Worm (Caenorhabditis elegans) whole organism, late embryonic: ENCODE data around the gene F13C5.1.
A peak's percentile ranks its signal among the peaks of the same experiment; 100 is the strongest.

Source experiments
- F13H6.1 ChIP-seq: sonication (generic microtip); optimal IDR thresholded peaks from 2 replicates; lab custom pipeline; 2016; ENCODE audit warnings: missing genetic modification characterization, missing compliant biosample characterization
- K02D7.2 ChIP-seq: sonication (generic microtip); optimal IDR thresholded peaks from 2 replicates; lab custom pipeline; 2017; ENCODE audit warnings: mild to moderate bottlenecking, missing genetic modification characterization, missing compliant biosample characterization
- K09A11.1 ChIP-seq: sonication (generic microtip); optimal IDR thresholded peaks from 2 replicates; lab custom pipeline; 2017; ENCODE audit warnings: antibody characterized with exemption, mild to moderate bottlenecking, missing genetic modification characterization, missing compliant biosample characterization; ENCODE audit not compliant: insufficient read depth
- T23F11.4 ChIP-seq: fragments of 200-800 bp; sonication (Bioruptor generic); optimal IDR thresholded peaks from 2 replicates; lab custom pipeline; 2018; ENCODE audit warnings: mild to moderate bottlenecking, missing genetic modification characterization, missing compliant biosample characterization
- ceh-14 ChIP-seq: sonication (generic microtip); optimal IDR thresholded peaks from 2 replicates; lab custom pipeline; 2016; ENCODE audit warnings: missing genotype, missing genetic modification characterization, missing compliant biosample characterization
- ceh-2 ChIP-seq: sonication (generic microtip); optimal IDR thresholded peaks from 2 replicates; lab custom pipeline; 2016; ENCODE audit warnings: missing genotype, missing genetic modification characterization, missing compliant biosample characterization
- ceh-22 ChIP-seq: sonication (generic microtip); optimal IDR thresholded peaks from 2 replicates; lab custom pipeline; 2017; ENCODE audit warnings: missing biosample characterization, missing genetic modification characterization
- ceh-30 ChIP-seq: fragments of 150-350 bp; optimal IDR thresholded peaks from 2 replicates; lab custom pipeline; 2014; ENCODE audit warnings: missing biosample characterization, missing genetic modification characterization
- ceh-31 ChIP-seq: sonication (generic microtip); optimal IDR thresholded peaks from 2 replicates; lab custom pipeline; 2016; ENCODE audit warnings: missing genetic modification characterization, missing compliant biosample characterization
- ceh-34 ChIP-seq: sonication (generic microtip); optimal IDR thresholded peaks from 2 replicates; lab custom pipeline; 2016; ENCODE audit warnings: mild to moderate bottlenecking, missing genetic modification characterization, missing compliant biosample characterization
- ceh-45 ChIP-seq: fragments of 200-800 bp; sonication (Bioruptor generic); IDR thresholded peaks from 2 replicates; pipeline ENCODE4 v1.3.6; 2022; ENCODE audit warnings: missing genetic modification reagents, missing genetic modification characterization, missing compliant biosample characterization
- ceh-48 ChIP-seq: sonication (generic microtip); optimal IDR thresholded peaks from 2 replicates; lab custom pipeline; 2016; ENCODE audit warnings: missing genetic modification characterization, inconsistent platforms, missing compliant biosample characterization
- ceh-9 ChIP-seq: sonication (generic microtip); optimal IDR thresholded peaks from 2 replicates; lab custom pipeline; 2016; ENCODE audit warnings: mild to moderate bottlenecking, missing genetic modification characterization, inconsistent platforms, missing compliant biosample characterization
- che-1 ChIP-seq: sonication (generic microtip); optimal IDR thresholded peaks from 2 replicates; lab custom pipeline; 2016; ENCODE audit warnings: mild to moderate bottlenecking, missing genetic modification characterization, missing compliant biosample characterization
- dve-1 ChIP-seq: sonication (generic microtip); optimal IDR thresholded peaks from 2 replicates; lab custom pipeline; 2017; ENCODE audit warnings: antibody characterized with exemption, mild to moderate bottlenecking, missing genetic modification characterization, missing compliant biosample characterization
- elt-2 ChIP-seq: sonication (generic microtip); optimal IDR thresholded peaks from 2 replicates; lab custom pipeline; 2016; ENCODE audit warnings: missing genetic modification reagents, missing genetic modification characterization, missing compliant biosample characterization
- ets-4 ChIP-seq: sonication (generic microtip); optimal IDR thresholded peaks from 2 replicates; lab custom pipeline; 2016; ENCODE audit warnings: missing genetic modification characterization, missing compliant biosample characterization
- hlh-13 ChIP-seq: fragments of 200-800 bp; sonication (Bioruptor generic); optimal IDR thresholded peaks from 2 replicates; lab custom pipeline; 2018; ENCODE audit warnings: mild to moderate bottlenecking, missing genetic modification characterization, missing compliant biosample characterization
- hlh-15 ChIP-seq: sonication (generic microtip); optimal IDR thresholded peaks from 2 replicates; lab custom pipeline; 2016; ENCODE audit warnings: missing genetic modification characterization, missing compliant biosample characterization
- hlh-30 ChIP-seq: sonication (generic microtip); optimal IDR thresholded peaks from 2 replicates; lab custom pipeline; 2017; ENCODE audit warnings: antibody characterized with exemption, missing genetic modification characterization, missing compliant biosample characterization; ENCODE audit not compliant: insufficient read depth
- hlh-6 ChIP-seq: sonication (generic microtip); optimal IDR thresholded peaks from 2 replicates; lab custom pipeline; 2016; ENCODE audit warnings: missing genotype, missing genetic modification characterization, missing compliant biosample characterization
- nfya-1 ChIP-seq: sonication (generic microtip); optimal IDR thresholded peaks from 2 replicates; lab custom pipeline; 2017; ENCODE audit warnings: missing genetic modification characterization, mild to moderate bottlenecking, missing compliant biosample characterization, antibody characterized with exemption, moderate library complexity
- nhr-232 ChIP-seq: sonication (generic microtip); optimal IDR thresholded peaks from 2 replicates; lab custom pipeline; 2016; ENCODE audit warnings: missing genetic modification characterization, missing compliant biosample characterization
- pag-3 ChIP-seq: sonication (generic microtip); optimal IDR thresholded peaks from 2 replicates; lab custom pipeline; 2016; ENCODE audit warnings: missing compliant biosample characterization, missing genetic modification characterization, borderline replicate concordance
- pax-1 ChIP-seq: fragments of 150-350 bp; optimal IDR thresholded peaks from 2 replicates; lab custom pipeline; 2014; ENCODE audit warnings: missing biosample characterization, missing genetic modification characterization
- pha-4 ChIP-seq: fragments of 150-350 bp; optimal IDR thresholded peaks from 2 replicates; lab custom pipeline; 2018; ENCODE audit warnings: missing biosample characterization, missing genetic modification reagents, missing genetic modification characterization
- pros-1 ChIP-seq: fragments of 150-350 bp; optimal IDR thresholded peaks from 2 replicates; lab custom pipeline; 2014; ENCODE audit warnings: missing biosample characterization, missing genetic modification reagents, missing genetic modification characterization
- rnt-1 ChIP-seq: sonication (generic microtip); optimal IDR thresholded peaks from 2 replicates; lab custom pipeline; 2016; ENCODE audit warnings: missing genetic modification characterization, missing compliant biosample characterization
- sdc-2 ChIP-seq: sonication (generic microtip); optimal IDR thresholded peaks from 2 replicates; lab custom pipeline; 2016; ENCODE audit warnings: missing genotype, missing genetic modification characterization, missing compliant biosample characterization
- syd-9 ChIP-seq: sonication (generic microtip); optimal IDR thresholded peaks from 2 replicates; lab custom pipeline; 2016; ENCODE audit warnings: mild to moderate bottlenecking, missing genetic modification characterization, moderate library complexity, missing compliant biosample characterization
- tbx-2 ChIP-seq: sonication (generic microtip); optimal IDR thresholded peaks from 2 replicates; lab custom pipeline; 2016; ENCODE audit warnings: missing genetic modification characterization, missing compliant biosample characterization
- unc-42 ChIP-seq: sonication (generic microtip); optimal IDR thresholded peaks from 2 replicates; lab custom pipeline; 2016; ENCODE audit warnings: missing genotype, missing genetic modification characterization, missing compliant biosample characterization
- unc-55 ChIP-seq: sonication (generic microtip); optimal IDR thresholded peaks from 2 replicates; lab custom pipeline; 2017; ENCODE audit warnings: missing biosample characterization, missing genetic modification reagents, missing genetic modification characterization
- unc-86 ChIP-seq: sonication (generic microtip); optimal IDR thresholded peaks from 2 replicates; lab custom pipeline; 2016; ENCODE audit warnings: missing genetic modification characterization, missing compliant biosample characterization
- zip-5 ChIP-seq: sonication (generic microtip); optimal IDR thresholded peaks from 2 replicates; lab custom pipeline; 2016; ENCODE audit warnings: missing genetic modification characterization, missing compliant biosample characterization

The F13C5.1 gene

DNA sequence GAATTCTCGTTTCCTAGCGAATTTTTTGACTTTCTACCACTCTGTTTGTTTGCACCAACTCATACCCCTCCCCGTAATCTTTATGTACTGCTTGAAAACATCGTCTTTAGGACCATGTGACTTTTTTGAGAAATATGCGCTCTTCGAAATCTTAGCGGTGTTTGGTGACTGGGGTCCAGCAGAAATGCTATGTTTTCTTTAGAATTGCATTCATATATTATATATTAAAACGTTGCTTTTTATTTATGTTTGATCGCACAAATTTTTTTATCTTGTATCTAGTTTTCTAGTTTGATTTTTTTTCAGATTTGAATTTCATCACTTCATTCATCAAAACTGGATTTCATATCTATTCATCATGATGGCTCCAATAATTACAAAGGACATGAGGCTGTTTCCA is at the start of gene F13C5.1:
Gene F13C5.1 (plus strand): TSS at position 301 of the 400 bp plus-strand sequence.
- TF ChIP-seq syd-9 (no peak), unc-55 (GFP tag; lab: Kevin White, UChicago) (no peak), rnt-1 (tag; lab: Kevin White, UChicago) (no peak), hlh-30 (tag; lab: Kevin White, UChicago) (no peak)

DNA sequence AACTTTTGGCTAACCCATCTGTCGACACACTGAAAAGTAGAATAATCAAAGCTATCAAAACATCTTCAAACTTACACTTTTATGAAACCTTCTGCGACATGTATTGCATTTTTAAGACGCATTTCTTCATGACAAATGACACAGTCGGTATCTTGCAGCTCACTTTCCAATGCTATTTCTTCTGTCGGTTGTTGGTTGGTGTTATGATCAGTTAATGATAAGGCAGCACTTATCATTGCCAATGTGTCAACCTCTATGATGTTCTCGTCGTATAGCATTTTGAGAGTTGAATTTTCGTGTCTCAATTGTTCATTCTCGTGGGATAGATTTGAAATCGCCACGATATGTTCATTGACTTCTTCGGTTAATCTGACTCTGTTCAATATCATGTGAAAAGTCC is 48.5 kb upstream of the F13C5.1 start:
- TF ChIP-seq pag-3 (tag; lab: Kevin White, UChicago) (no peak), ceh-34 (tag; lab: Kevin White, UChicago) (no peak), ceh-31 (tag; lab: Kevin White, UChicago) (no peak), unc-55 (GFP tag; lab: Kevin White, UChicago) (no peak), syd-9 (no peak), ceh-48 (no peak), ceh-9 (tag; lab: Kevin White, UChicago) (no peak), T23F11.4 (GFP tag; lab: Kevin White, UChicago) (no peak), ceh-30 (tag; lab: Kevin White, UChicago) (no peak), dve-1 (no peak), hlh-30 (tag; lab: Kevin White, UChicago) (no peak), che-1 (tag; lab: Kevin White, UChicago) (no peak), K09A11.1 (tag; lab: Kevin White, UChicago) (no peak), nhr-232 (tag; lab: Kevin White, UChicago) (no peak), F13H6.1 (tag; lab: Kevin White, UChicago) (no peak), tbx-2 (tag; lab: Kevin White, UChicago) (no peak)

DNA sequence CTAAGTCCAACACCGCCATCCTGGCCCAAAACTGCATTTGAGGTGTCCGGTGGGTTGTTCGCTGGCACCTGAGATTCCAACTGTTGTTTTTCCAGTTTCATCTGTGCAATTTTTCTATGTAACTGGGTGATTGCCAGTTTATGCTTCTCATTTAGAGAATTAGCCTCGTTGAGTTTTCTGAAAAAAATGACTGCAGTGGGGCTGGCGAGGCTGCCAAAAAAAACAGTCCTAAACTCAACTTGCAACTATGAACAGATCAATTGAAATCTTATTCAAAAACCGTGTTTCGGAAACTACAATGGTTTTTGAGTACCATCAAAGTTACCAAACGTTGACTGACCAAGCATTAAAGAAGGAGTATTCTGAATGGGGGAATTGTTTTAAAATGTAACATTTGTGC is 48.1 kb upstream of the F13C5.1 start, which contains the start of gene F57C12.6:
Gene F57C12.6 (minus strand): TSS at position 101 of the 400 bp plus-strand sequence.
- TF ChIP-seq pros-1 (tag; lab: Kevin White, UChicago) = no peak

DNA sequence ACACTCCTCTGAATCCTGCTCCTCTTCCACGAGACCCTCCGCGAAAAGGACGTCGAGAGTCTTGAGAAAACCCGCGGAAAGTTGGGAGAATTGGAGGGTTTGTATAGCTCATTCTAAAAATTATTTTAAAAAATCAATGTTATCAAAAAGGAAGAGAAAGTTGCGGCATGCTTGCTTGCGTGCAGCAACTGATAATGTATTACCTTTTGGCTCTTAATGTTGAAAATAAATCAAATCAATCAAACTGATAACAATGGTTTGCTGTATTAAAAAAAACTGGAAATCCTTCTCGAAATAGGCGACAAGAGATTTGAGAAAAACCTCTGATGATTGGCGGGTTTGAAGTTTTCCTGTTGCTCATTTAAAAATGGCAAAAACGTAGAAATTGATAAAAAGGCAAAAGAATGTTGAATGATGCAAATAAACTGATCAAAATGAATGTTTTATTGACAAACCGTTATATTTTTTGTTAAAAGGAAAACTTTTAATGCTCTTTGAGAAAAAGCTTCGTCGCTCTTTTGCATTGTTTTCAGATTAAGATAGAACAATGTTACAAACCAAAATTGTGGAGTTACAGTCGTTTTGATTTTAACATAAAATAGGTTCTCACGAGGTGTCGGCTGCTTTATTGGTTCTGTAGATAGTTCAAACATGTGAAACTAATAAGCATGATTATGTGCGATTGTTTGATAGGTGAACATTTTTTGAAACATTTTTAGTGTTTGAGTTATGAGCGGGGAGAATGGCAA is 46.7 kb upstream of the F13C5.1 start:
- TF ChIP-seq elt-2 = peak; percentile 58
- TF ChIP-seq hlh-6 (tag; lab: Kevin White, UChicago) = no peak

DNA sequence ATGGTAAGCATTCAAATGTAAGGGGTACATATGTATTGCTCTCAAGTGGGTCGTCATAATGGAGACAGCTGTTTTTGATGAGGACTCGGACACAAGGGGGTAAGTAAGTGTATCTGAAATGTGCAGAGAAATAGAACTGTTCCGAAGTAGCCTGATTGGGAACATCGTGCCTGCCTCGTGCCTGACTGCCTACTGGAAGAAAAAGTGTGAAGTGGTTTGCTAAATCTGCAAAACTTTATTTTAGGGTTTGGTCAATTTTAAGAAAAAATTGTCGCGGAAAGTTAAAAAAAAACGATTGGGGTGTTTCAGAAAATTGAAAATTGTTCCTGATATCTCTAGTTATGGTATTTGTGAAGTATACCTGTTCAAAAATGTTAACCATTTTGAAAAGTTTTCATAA is 44.8 kb upstream of the F13C5.1 start, which contains the start of gene hlh-19:
Gene hlh-19 (minus strand): TSS at position 101 of the 400 bp plus-strand sequence.
- TF ChIP-seq ets-4 (tag; lab: Kevin White, UChicago) (no peak), K02D7.2 (tag; lab: Kevin White, UChicago) (no peak), ceh-22 (tag; lab: Kevin White, UChicago) (no peak), T23F11.4 (GFP tag; lab: Kevin White, UChicago) (no peak), sdc-2 (tag; lab: Kevin White, UChicago) (no peak), nfya-1 (tag; lab: Kevin White, UChicago) (no peak), pha-4 (tag; lab: Kevin White, UChicago) (no peak), ceh-30 (tag; lab: Kevin White, UChicago) (no peak), ceh-45 (GFP tag; lab: Robert Waterston, UW) (no peak), tbx-2 (tag; lab: Kevin White, UChicago) (no peak), pax-1 (tag; lab: Kevin White, UChicago) (no peak), unc-42 (no peak), hlh-13 (GFP tag; lab: Kevin White, UChicago) (no peak), zip-5 (tag; lab: Kevin White, UChicago) (no peak), hlh-15 (tag; lab: Kevin White, UChicago) (no peak), unc-86 (no peak), ceh-14 (tag; lab: Kevin White, UChicago) (no peak), ceh-2 (tag; lab: Kevin White, UChicago) (no peak)
